Worm (Caenorhabditis elegans): ENCODE results near the gene T28A11.25.

DNA sequence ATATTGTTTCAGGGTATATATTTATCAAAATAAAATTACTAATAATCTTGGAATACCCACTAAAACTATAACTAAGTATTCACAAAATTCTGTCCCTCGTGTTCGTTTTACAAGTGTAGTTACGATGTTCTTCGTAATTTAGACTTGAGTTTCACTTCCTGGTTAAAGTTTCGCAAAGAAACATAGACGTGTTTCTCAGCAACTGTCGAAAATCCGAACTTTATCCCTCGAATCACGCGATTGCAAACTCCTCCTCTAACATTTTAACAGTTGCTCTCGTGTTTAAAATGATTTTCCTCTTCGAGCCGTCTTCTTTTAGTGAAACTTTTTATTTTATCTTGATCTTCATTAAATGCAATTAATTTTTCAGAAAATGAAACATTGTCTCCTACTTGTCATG lies 1.6 kb upstream of the T28A11.25 start, which contains the start of gene T28A11.2:
- TF ChIP-seq jun-1 (tag; optimal IDR thresholded peaks at IDR 0.05) (no peak), lin-39 (tag; optimal IDR thresholded peaks at IDR 0.05) (no peak), fos-1 (tag; optimal IDR thresholded peaks at IDR 0.05) (no peak), unc-62 (GFP tag; optimal IDR thresholded peaks at IDR 0.05) (no peak), nhr-77 (tag; optimal IDR thresholded peaks at IDR 0.05) (no peak), nhr-11 (tag; optimal IDR thresholded peaks at IDR 0.05) (no peak), ztf-4 (tag; optimal IDR thresholded peaks at IDR 0.05) (no peak), blmp-1 (tag; optimal IDR thresholded peaks at IDR 0.05) (no peak), fkh-8 (tag; optimal IDR thresholded peaks at IDR 0.05) (no peak), aly-2 (tag; optimal IDR thresholded peaks at IDR 0.05) (no peak), nhr-85 (tag) (no peak)

Data from whole organism, L1 larva.